Fruit fly (Drosophila melanogaster) whole organism, embryonic: Measurements from ENCODE around the gene mAChR-B.

Experiments used
- Ada2b ChIP-seq: fragments of 200-800 bp; sonication (Bioruptor generic); IDR thresholded peaks from 2 replicates; pipeline ENCODE4 v1.3.6; 2022; ENCODE audit warnings: missing biosample characterization, missing genetic modification characterization
- Antp ChIP-seq: fragments of 200-800 bp; sonication (Bioruptor generic); optimal IDR thresholded peaks from 3 replicates; lab custom pipeline; 2016; ENCODE audit warnings: missing biosample characterization, missing genetic modification characterization
- Awh ChIP-seq: fragments of 200-800 bp; sonication (Bioruptor generic); IDR thresholded peaks from 2 replicates; pipeline ENCODE4, ENCODE4 v1.3.6; 2022; ENCODE audit warnings: missing biosample characterization, missing genetic modification characterization
- B-H1 ChIP-seq: fragments of 200-800 bp; sonication (Bioruptor generic); IDR thresholded peaks from 3 replicates; pipeline ENCODE4 v1.3.6; 2022; ENCODE audit warnings: missing biosample characterization, missing genetic modification characterization
- BtbVII ChIP-seq: fragments of 200-800 bp; sonication (Bioruptor generic); optimal IDR thresholded peaks from 3 replicates; lab custom pipeline; 2017; ENCODE audit warnings: missing biosample characterization, mild to moderate bottlenecking, missing genetic modification characterization
- CG10209 ChIP-seq: fragments of 200-800 bp; sonication (Bioruptor generic); optimal IDR thresholded peaks from 3 replicates; lab custom pipeline; 2017; ENCODE audit warnings: missing biosample characterization, mild to moderate bottlenecking, missing genetic modification characterization, missing genetic modification reagents
- CG10565 ChIP-seq: fragments of 200-800 bp; sonication (Bioruptor generic); optimal IDR thresholded peaks from 3 replicates; lab custom pipeline; 2016; ENCODE audit warnings: missing biosample characterization, mild to moderate bottlenecking, missing genetic modification characterization
- CG10959 ChIP-seq: fragments of 200-800 bp; sonication (Bioruptor generic); IDR thresholded peaks from 2 replicates; pipeline ENCODE4 v1.3.6; 2022; ENCODE audit warnings: missing biosample characterization, missing genetic modification characterization
- CG12155 ChIP-seq: fragments of 200-800 bp; sonication (Bioruptor generic); optimal IDR thresholded peaks from 3 replicates; lab custom pipeline; 2016; ENCODE audit warnings: missing biosample characterization, missing genetic modification characterization
- CG12236 ChIP-seq: fragments of 200-800 bp; sonication (Bioruptor generic); optimal IDR thresholded peaks from 2 replicates; lab custom pipeline; 2016; ENCODE audit warnings: missing biosample characterization, missing genetic modification characterization
- CG13624 ChIP-seq: fragments of 200-800 bp; sonication (Bioruptor generic); optimal IDR thresholded peaks from 2 replicates; lab custom pipeline; 2016; ENCODE audit warnings: missing biosample characterization, missing genetic modification characterization
- CG14965 ChIP-seq: fragments of 200-800 bp; sonication (Bioruptor generic); optimal IDR thresholded peaks from 2 replicates; lab custom pipeline; 2016; ENCODE audit warnings: missing biosample characterization, missing genetic modification characterization, borderline replicate concordance
- CG1603 ChIP-seq: fragments of 200-800 bp; sonication (Bioruptor generic); optimal IDR thresholded peaks from 2 replicates; lab custom pipeline; 2019; ENCODE audit warnings: missing biosample characterization, mild to moderate bottlenecking, missing genetic modification characterization, moderate library complexity
- CG17912 ChIP-seq: fragments of 200-800 bp; sonication (Bioruptor generic); optimal IDR thresholded peaks from 2 replicates; lab custom pipeline; 2018; ENCODE audit warnings: missing biosample characterization, mild to moderate bottlenecking, missing genetic modification characterization
- CG2116 ChIP-seq: fragments of 200-800 bp; sonication (Bioruptor generic); optimal IDR thresholded peaks from 3 replicates; lab custom pipeline; 2018; ENCODE audit warnings: missing biosample characterization, mild to moderate bottlenecking, missing genetic modification characterization
- CG3281 ChIP-seq: fragments of 200-800 bp; sonication (Bioruptor generic); optimal IDR thresholded peaks from 3 replicates; lab custom pipeline; 2017; ENCODE audit warnings: missing biosample characterization, mild to moderate bottlenecking, missing genetic modification characterization
- CG4707 ChIP-seq: fragments of 200-800 bp; sonication (Bioruptor generic); optimal IDR thresholded peaks from 2 replicates; lab custom pipeline; 2018; ENCODE audit warnings: missing biosample characterization, mild to moderate bottlenecking, missing genetic modification characterization, moderate library complexity
- CG6254 ChIP-seq: fragments of 200-800 bp; sonication (Bioruptor generic); optimal IDR thresholded peaks from 3 replicates; lab custom pipeline; 2017; ENCODE audit warnings: mild to moderate bottlenecking, missing biosample characterization, missing genetic modification reagents, missing genetic modification characterization
- CG6689 ChIP-seq: fragments of 200-800 bp; sonication (Bioruptor generic); IDR thresholded peaks from 2 replicates; pipeline ENCODE4 v1.3.6; 2022; ENCODE audit warnings: missing biosample characterization, missing genetic modification characterization
- CG7745 ChIP-seq: fragments of 200-800 bp; sonication (Bioruptor generic); optimal IDR thresholded peaks from 2 replicates; lab custom pipeline; 2018; ENCODE audit warnings: missing biosample characterization, mild to moderate bottlenecking, missing genetic modification characterization, moderate library complexity
- CG7963 ChIP-seq: fragments of 200-800 bp; sonication (Bioruptor generic); IDR thresholded peaks from 3 replicates; pipeline ENCODE4 v1.3.6; 2022; ENCODE audit warnings: missing biosample characterization, missing genetic modification characterization; ENCODE audit not compliant: partially characterized antibody
- Dip3 ChIP-seq: fragments of 200-800 bp; sonication (Bioruptor generic); optimal IDR thresholded peaks from 3 replicates; lab custom pipeline; 2016; ENCODE audit warnings: missing biosample characterization, missing genetic modification characterization
- HLH54F ChIP-seq: fragments of 200-800 bp; sonication (Bioruptor generic); optimal IDR thresholded peaks from 3 replicates; lab custom pipeline; 2016; ENCODE audit warnings: missing biosample characterization, missing genetic modification characterization
- Jarid2 ChIP-seq: fragments of 200-800 bp; sonication (Bioruptor generic); optimal IDR thresholded peaks from 3 replicates; lab custom pipeline; 2017; ENCODE audit warnings: mild to moderate bottlenecking, missing biosample characterization, missing genetic modification reagents, missing genetic modification characterization
- Lhr ChIP-seq: fragments of 200-800 bp; sonication (Bioruptor generic); optimal IDR thresholded peaks from 3 replicates; lab custom pipeline; 2017; ENCODE audit warnings: mild to moderate bottlenecking, missing biosample characterization, missing genetic modification reagents, missing genetic modification characterization
- Mad ChIP-seq: fragments of 200-800 bp; sonication (Bioruptor generic); optimal IDR thresholded peaks from 2 replicates; lab custom pipeline; 2016; ENCODE audit warnings: missing biosample characterization, missing genetic modification characterization
- Mes4 ChIP-seq: fragments of 200-800 bp; sonication (Bioruptor generic); optimal IDR thresholded peaks from 2 replicates; lab custom pipeline; 2016; ENCODE audit warnings: missing biosample characterization, missing genetic modification characterization
- NK7.1 ChIP-seq: fragments of 200-800 bp; sonication (Bioruptor generic); optimal IDR thresholded peaks from 3 replicates; lab custom pipeline; 2016; ENCODE audit warnings: missing biosample characterization, missing genetic modification characterization
- Opbp ChIP-seq: fragments of 200-800 bp; sonication (Bioruptor generic); IDR thresholded peaks from 3 replicates; pipeline ENCODE4 v1.3.6; 2022; ENCODE audit warnings: missing biosample characterization, missing genetic modification characterization; ENCODE audit not compliant: partially characterized antibody
- Ptx1 ChIP-seq: fragments of 200-800 bp; sonication (Bioruptor generic); IDR thresholded peaks from 2 replicates; pipeline ENCODE4 v1.3.6; 2022; ENCODE audit warnings: missing biosample characterization, missing genetic modification characterization
- YL-1 ChIP-seq: fragments of 200-800 bp; sonication (Bioruptor generic); optimal IDR thresholded peaks from 3 replicates; lab custom pipeline; 2017; ENCODE audit warnings: missing biosample characterization, mild to moderate bottlenecking, missing genetic modification characterization
- bigmax ChIP-seq: fragments of 200-800 bp; sonication (Bioruptor generic); optimal IDR thresholded peaks from 2 replicates; lab custom pipeline; 2018; ENCODE audit warnings: missing biosample characterization, mild to moderate bottlenecking, missing genetic modification characterization
- cato ChIP-seq: fragments of 200-800 bp; sonication (Bioruptor generic); optimal IDR thresholded peaks from 2 replicates; lab custom pipeline; 2016; ENCODE audit warnings: missing biosample characterization, missing genetic modification characterization, borderline replicate concordance
- crp ChIP-seq, 2 experiments: fragments of 200-800 bp; sonication (Bioruptor generic); optimal IDR thresholded peaks; 2 replicates in 1 of 2; 3 replicates in 1 of 2; lab custom pipeline; 2017; ENCODE audit warnings: missing biosample characterization in 2 of 2, missing genetic modification characterization in 2 of 2, mild to moderate bottlenecking in 1 of 2, moderate library complexity in 1 of 2
- eyg ChIP-seq: fragments of 200-800 bp; sonication (Bioruptor generic); optimal IDR thresholded peaks from 3 replicates; lab custom pipeline; 2016; ENCODE audit warnings: missing biosample characterization, missing genetic modification characterization
- fd96Cb ChIP-seq: fragments of 200-800 bp; sonication (Bioruptor generic); optimal IDR thresholded peaks from 2 replicates; lab custom pipeline; 2018; ENCODE audit warnings: missing biosample characterization, mild to moderate bottlenecking, missing genetic modification characterization, moderate library complexity
- grau ChIP-seq: fragments of 200-800 bp; optimal IDR thresholded peaks from 3 replicates; lab custom pipeline; 2019; ENCODE audit warnings: missing biosample characterization, mild to moderate bottlenecking, missing genetic modification characterization, moderate library complexity
- gt ChIP-seq: fragments of 200-800 bp; sonication (Bioruptor generic); IDR thresholded peaks from 2 replicates; pipeline ENCODE4 v1.3.6; 2022; ENCODE audit warnings: missing biosample characterization, missing genetic modification characterization
- insv ChIP-seq, 2 experiments: fragments of 200-800 bp; sonication (Bioruptor generic); optimal IDR thresholded peaks; 3 replicates each; lab custom pipeline; 2016 to 2018; ENCODE audit warnings: missing biosample characterization in 2 of 2, missing genetic modification characterization in 2 of 2
- kah ChIP-seq: fragments of 200-800 bp; sonication (Bioruptor generic); optimal IDR thresholded peaks from 2 replicates; lab custom pipeline; 2018; ENCODE audit warnings: missing biosample characterization, mild to moderate bottlenecking, missing genetic modification characterization
- kay ChIP-seq: fragments of 200-800 bp; sonication (Bioruptor generic); optimal IDR thresholded peaks from 2 replicates; lab custom pipeline; 2016; ENCODE audit warnings: missing biosample characterization, missing genetic modification characterization
- nmo ChIP-seq: fragments of 200-800 bp; sonication (Bioruptor generic); optimal IDR thresholded peaks from 2 replicates; lab custom pipeline; 2018; ENCODE audit warnings: missing biosample characterization, mild to moderate bottlenecking, missing genetic modification characterization, moderate library complexity
- ranshi ChIP-seq: fragments of 200-800 bp; sonication (Bioruptor generic); IDR thresholded peaks from 2 replicates; pipeline ENCODE4 v1.3.6; 2022; ENCODE audit warnings: missing biosample characterization, missing genetic modification characterization
- scrt ChIP-seq: fragments of 200-800 bp; sonication (Bioruptor generic); optimal IDR thresholded peaks from 2 replicates; lab custom pipeline; 2018; ENCODE audit warnings: missing biosample characterization, mild to moderate bottlenecking, missing genetic modification characterization, moderate library complexity
- tna ChIP-seq: fragments of 200-800 bp; sonication (Bioruptor generic); IDR thresholded peaks from 2 replicates; pipeline ENCODE4 v1.3.6; 2022; ENCODE audit warnings: missing biosample characterization, missing genetic modification characterization; ENCODE audit not compliant: partially characterized antibody
- toy ChIP-seq: fragments of 200-800 bp; sonication (Bioruptor generic); IDR thresholded peaks from 2 replicates; pipeline ENCODE4 v1.3.6; 2022; ENCODE audit warnings: missing biosample characterization, missing genetic modification characterization
- ttk ChIP-seq: fragments of 200-800 bp; sonication (Bioruptor generic); IDR thresholded peaks from 2 replicates; pipeline ENCODE4 v2.1.2; 2022; ENCODE audit warnings: missing biosample characterization, missing genetic modification characterization
- tx ChIP-seq: fragments of 200-800 bp; sonication (Bioruptor generic); optimal IDR thresholded peaks from 2 replicates; lab custom pipeline; 2016; ENCODE audit warnings: missing biosample characterization, missing genetic modification characterization
- vfl ChIP-seq: fragments of 200-800 bp; sonication (Bioruptor generic); optimal IDR thresholded peaks from 2 replicates; lab custom pipeline; 2016; ENCODE audit warnings: missing biosample characterization, missing genetic modification characterization
- zfh1 ChIP-seq: fragments of 200-800 bp; sonication (Bioruptor generic); IDR thresholded peaks from 3 replicates; pipeline ENCODE4 v1.3.6; 2022; ENCODE audit warnings: missing biosample characterization, missing genetic modification characterization

mAChR-B gene

DNA sequence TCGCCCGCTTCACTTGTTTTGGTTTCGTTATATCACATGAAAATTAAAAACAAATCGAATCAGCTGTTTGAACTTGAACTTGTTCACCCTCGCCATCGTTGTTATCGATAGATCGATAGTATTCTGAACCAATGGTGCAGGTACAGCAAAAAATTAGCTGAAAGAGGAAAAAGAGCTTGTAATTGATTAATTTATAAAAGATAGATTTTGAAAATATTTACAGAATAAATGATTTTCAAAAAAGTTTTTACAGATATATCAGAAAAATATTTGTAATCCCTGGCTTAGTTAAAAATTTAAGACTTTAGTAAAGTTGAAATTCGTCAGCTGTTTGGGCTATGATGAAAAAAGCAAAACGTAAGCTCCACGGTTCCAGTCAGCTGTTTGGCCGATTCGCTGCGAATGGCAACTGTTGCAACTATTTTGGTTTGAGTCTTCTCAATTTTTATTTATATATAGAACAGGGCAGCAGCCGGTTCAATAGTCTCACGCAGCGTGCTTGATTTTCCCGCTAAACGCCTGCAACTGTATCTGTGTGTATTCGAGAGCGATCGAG lies 26.1 kb upstream of the mAChR-B start, which contains the start of the genes CG11035 and unc-45 (continued):
- TF ChIP-seq zfh1 (no peak), vfl (GFP tag; lab: Kevin White, UChicago) (no peak), kay (GFP tag; lab: Kevin White, UChicago) (peak; percentile 70), HLH54F (GFP tag; lab: Kevin White, UChicago) (no peak), Awh (GFP tag; lab: Robert Waterston, UW) (no peak), insv (GFP tag; optimal IDR thresholded peaks at IDR 0.05; lab: Kevin White, UChicago) (no peak), bigmax (no peak), CG7963 (GFP tag; lab: Robert Waterston, UW) (0 out of 3 replicates have a peak, but pooled peaks have one; percentile 42), fd96Cb (tag; lab: Kevin White, UChicago) (no peak), Opbp (GFP tag; lab: Robert Waterston, UW) (peak; percentile 58; the same call in 2 of the 3 replicates), CG10565 (GFP tag; lab: Kevin White, UChicago) (no peak), Ada2b (no peak; the same call in 1 of the 2 replicates), cato (GFP tag; lab: Kevin White, UChicago) (no peak), BtbVII (GFP tag; lab: Kevin White, UChicago) (no peak), gt (GFP tag; lab: Robert Waterston, UW) (no peak), CG10959 (GFP tag; lab: Robert Waterston, UW) (no peak), Mad (GFP tag; lab: Kevin White, UChicago) (no peak), CG10209 (GFP tag; lab: Kevin White, UChicago) (no peak), CG14965 (GFP tag; lab: Kevin White, UChicago) (no peak), Antp (no peak), Lhr (GFP tag; lab: Kevin White, UChicago) (peak; percentile 35), CG7745 (tag; lab: Kevin White, UChicago) (no peak), grau (peak; percentile 58), CG6254 (GFP tag; lab: Kevin White, UChicago) (no peak), NK7.1 (no peak), CG17912 (GFP tag; lab: Kevin White, UChicago) (no peak), CG12155 (GFP tag; lab: Kevin White, UChicago) (no peak), nmo (GFP tag; lab: Kevin White, UChicago) (peak; percentile 71), CG2116 (peak; percentile 75), CG1603 (tag; lab: Kevin White, UChicago) (no peak), CG12236 (GFP tag; lab: Kevin White, UChicago) (no peak), Jarid2 (GFP tag; lab: Kevin White, UChicago) (no peak), Mes4 (no peak), scrt (GFP tag; lab: Kevin White, UChicago) (peak; percentile 90), tx (GFP tag; lab: Kevin White, UChicago) (no peak), toy (GFP tag; lab: Robert Waterston, UW) (no peak), CG13624 (GFP tag; lab: Kevin White, UChicago) (peak; percentile 36), ranshi (GFP tag; lab: Robert Waterston, UW) (no peak), B-H1 (GFP tag; lab: Robert Waterston, UW) (no peak), Dip3 (GFP tag; lab: Kevin White, UChicago) (no peak), kah (GFP tag; lab: Kevin White, UChicago) (no peak), CG4707 (GFP tag; lab: Kevin White, UChicago) (no peak), tna (no peak; the same call in 1 of the 2 replicates), Ptx1 (GFP tag; lab: Robert Waterston, UW) (peak; percentile 59), CG6689 (peak; percentile 55), crp (GFP tag; optimal IDR thresholded peaks at IDR 0.05; lab: Kevin White, UChicago) (peak; percentile 86 to 99), YL-1 (GFP tag; lab: Kevin White, UChicago) (peak; percentile 61), ttk (no peak), CG3281 (GFP tag; lab: Kevin White, UChicago) (no peak), eyg (GFP tag; lab: Kevin White, UChicago) (no peak)
